Fruit fly (Drosophila melanogaster) whole organism, pupa: ENCODE data around the gene Mst85C.

ENCODE experiments used
- CG10348 ChIP-seq: fragments of 200-800 bp; sonication (Bioruptor generic); IDR thresholded peaks from 2 replicates; pipeline ENCODE4 v1.3.6; 2022; ENCODE audit warnings: missing biosample characterization, missing genetic modification characterization
- CG12605 ChIP-seq: fragments of 200-800 bp; sonication (Bioruptor generic); IDR thresholded peaks from 2 replicates; pipeline ENCODE4 v1.3.6; 2022; ENCODE audit warnings: missing biosample characterization, missing genetic modification characterization
- CG13204 ChIP-seq: fragments of 200-800 bp; sonication (Bioruptor generic); optimal IDR thresholded peaks from 2 replicates; lab custom pipeline; 2018; ENCODE audit warnings: missing biosample characterization, mild to moderate bottlenecking, missing genetic modification characterization, moderate library complexity
- CG14655 ChIP-seq: fragments of 200-800 bp; sonication (Bioruptor generic); optimal IDR thresholded peaks from 3 replicates; lab custom pipeline; 2017; ENCODE audit warnings: mild to moderate bottlenecking, missing biosample characterization, missing genetic modification reagents, missing genetic modification characterization
- CG15710 ChIP-seq: fragments of 200-800 bp; sonication (Bioruptor generic); optimal IDR thresholded peaks from 2 replicates; lab custom pipeline; 2018; ENCODE audit warnings: missing biosample characterization, mild to moderate bottlenecking, missing genetic modification characterization, moderate library complexity
- CG17806 ChIP-seq: fragments of 200-800 bp; sonication (Bioruptor generic); optimal IDR thresholded peaks from 2 replicates; lab custom pipeline; 2018; ENCODE audit warnings: missing biosample characterization, mild to moderate bottlenecking, missing genetic modification characterization, moderate library complexity
- CG32121 ChIP-seq: fragments of 200-800 bp; sonication (Bioruptor generic); IDR thresholded peaks from 2 replicates; pipeline ENCODE4 v1.3.6; 2022; ENCODE audit warnings: missing biosample characterization, missing genetic modification characterization
- CG34367 ChIP-seq: fragments of 200-800 bp; sonication (Bioruptor generic); optimal IDR thresholded peaks from 2 replicates; lab custom pipeline; 2018; ENCODE audit warnings: missing biosample characterization, mild to moderate bottlenecking, missing genetic modification characterization
- CG4496 ChIP-seq: fragments of 200-800 bp; sonication (Bioruptor generic); IDR thresholded peaks from 3 replicates; pipeline ENCODE4 v1.3.6; 2022; ENCODE audit warnings: missing biosample characterization, missing genetic modification characterization
- CG8159 ChIP-seq: fragments of 200-800 bp; sonication (Bioruptor generic); optimal IDR thresholded peaks from 3 replicates; lab custom pipeline; 2018; ENCODE audit warnings: missing biosample characterization, mild to moderate bottlenecking, missing genetic modification characterization, moderate library complexity
- CG8301 ChIP-seq: fragments of 200-800 bp; sonication (Bioruptor generic); optimal IDR thresholded peaks from 2 replicates; lab custom pipeline; 2018; ENCODE audit warnings: missing biosample characterization, mild to moderate bottlenecking, missing genetic modification characterization
- CG9948 ChIP-seq: fragments of 200-800 bp; sonication (Bioruptor generic); optimal IDR thresholded peaks from 2 replicates; lab custom pipeline; 2018; ENCODE audit warnings: missing biosample characterization, mild to moderate bottlenecking, missing genetic modification characterization, moderate library complexity
- D1 ChIP-seq: fragments of 200-800 bp; sonication (Bioruptor generic); optimal IDR thresholded peaks from 2 replicates; lab custom pipeline; 2018; ENCODE audit warnings: missing biosample characterization, mild to moderate bottlenecking, missing genetic modification characterization, moderate library complexity
- EcR ChIP-seq: fragments of 200-800 bp; sonication (Bioruptor generic); optimal IDR thresholded peaks from 3 replicates; lab custom pipeline; 2019; ENCODE audit warnings: missing biosample characterization, missing genetic modification characterization, mild to moderate bottlenecking, moderate library complexity, missing genetic modification reagents
- Ets98B ChIP-seq: fragments of 200-800 bp; sonication (Bioruptor generic); IDR thresholded peaks from 2 replicates; pipeline ENCODE4 v1.3.6; 2022; ENCODE audit warnings: missing biosample characterization, missing genetic modification characterization
- Pif1A ChIP-seq: fragments of 200-800 bp; sonication (Bioruptor generic); optimal IDR thresholded peaks from 3 replicates; lab custom pipeline; 2016; ENCODE audit warnings: missing biosample characterization, missing genetic modification characterization
- Pif1B ChIP-seq: fragments of 200-800 bp; sonication (Bioruptor generic); optimal IDR thresholded peaks from 3 replicates; lab custom pipeline; 2016; ENCODE audit warnings: missing biosample characterization, missing genetic modification characterization
- Snoo ChIP-seq: fragments of 200-800 bp; sonication (Bioruptor generic); optimal IDR thresholded peaks from 3 replicates; lab custom pipeline; 2017; ENCODE audit warnings: missing biosample characterization, mild to moderate bottlenecking, missing genetic modification characterization, inconsistent platforms
- fd96Ca ChIP-seq: fragments of 200-800 bp; sonication (Bioruptor generic); IDR thresholded peaks from 3 replicates; pipeline ENCODE4 v1.3.6; 2022; ENCODE audit warnings: missing biosample characterization, missing genetic modification characterization
- gl ChIP-seq: fragments of 200-800 bp; sonication (Bioruptor generic); optimal IDR thresholded peaks from 2 replicates; lab custom pipeline; 2018; ENCODE audit warnings: missing biosample characterization, mild to moderate bottlenecking, missing genetic modification characterization
- rn ChIP-seq: fragments of 200-800 bp; sonication (Bioruptor generic); IDR thresholded peaks from 2 replicates; pipeline ENCODE4 v1.3.6; 2022; ENCODE audit warnings: missing biosample characterization, missing genetic modification characterization

Gene Mst85C

dm6 chr3R:9038652-9039051, 9.8 kb upstream of the Mst85C start, which contains the start of gene hyx:
TSS of gene hyx (plus strand) at chr3R:9038760.
- no peak for TF ChIP-seq gl (tag; lab: Kevin White, UChicago)
- no peak for TF ChIP-seq CG8301 (tag; lab: Kevin White, UChicago)
- no peak for TF ChIP-seq Pif1B (GFP tag; lab: Kevin White, UChicago)
- TF ChIP-seq CG10348 (GFP tag; lab: Robert Waterston, UW): no peak
- TF ChIP-seq CG34367 (tag; lab: Kevin White, UChicago): no peak
- no peak; the same call in 1 of the 2 replicates for TF ChIP-seq Ets98B (GFP tag; lab: Robert Waterston, UW)
- peak; percentile 20 for TF ChIP-seq CG17806 (tag; lab: Kevin White, UChicago)
- no peak for TF ChIP-seq CG12605
- TF ChIP-seq CG13204 (GFP tag; lab: Kevin White, UChicago): no peak
- TF ChIP-seq Snoo (tag; lab: Kevin White, UChicago): peak; percentile 21
- TF ChIP-seq CG14655: no peak
- no peak for TF ChIP-seq rn
- no peak for TF ChIP-seq D1 (tag; lab: Kevin White, UChicago)
- TF ChIP-seq CG15710 (tag; lab: Kevin White, UChicago): peak; percentile 11
- no peak for TF ChIP-seq fd96Ca (GFP tag; lab: Robert Waterston, UW)
- TF ChIP-seq CG9948 (tag; lab: Kevin White, UChicago): no peak
- TF ChIP-seq CG4496 (GFP tag; lab: Robert Waterston, UW): 0 out of 3 replicates have a peak, but pooled peaks have one; percentile 24
- TF ChIP-seq CG8159 (tag; lab: Kevin White, UChicago): no peak
- TF ChIP-seq EcR: peak; percentile 93
- TF ChIP-seq Pif1A: no peak
- peak; percentile 36; the same call in 1 of the 2 replicates for TF ChIP-seq CG32121 (GFP tag; lab: Robert Waterston, UW)

DNA sequence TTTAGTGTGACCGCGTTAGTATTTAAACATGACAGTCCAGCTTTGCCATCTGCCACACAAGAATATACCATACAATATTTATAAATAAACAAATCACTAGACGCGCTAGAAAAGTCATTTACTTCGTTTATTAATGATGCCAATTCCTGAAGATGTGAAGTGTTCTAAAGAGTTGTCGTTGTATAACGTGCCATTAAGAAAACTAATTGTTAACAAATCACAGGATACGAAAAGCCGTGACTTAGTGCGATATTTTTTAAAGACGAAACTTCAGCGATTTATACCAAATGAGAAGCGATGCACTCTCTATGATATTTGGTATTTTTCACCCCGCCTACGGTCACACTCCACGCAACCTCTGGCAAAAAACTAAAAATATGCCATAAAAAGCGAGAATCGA, 9.0 kb upstream of the Mst85C start, which contains the start of gene neur:
Gene neur (minus strand): TSS at position 24 of the 400 bp plus-strand sequence.
- TF ChIP-seq CG34367 (tag; lab: Kevin White, UChicago) (no peak), D1 (tag; lab: Kevin White, UChicago) (no peak), rn (no peak), CG13204 (GFP tag; lab: Kevin White, UChicago) (no peak), Ets98B (GFP tag; lab: Robert Waterston, UW) (no peak), CG15710 (tag; lab: Kevin White, UChicago) (no peak), CG8301 (tag; lab: Kevin White, UChicago) (no peak)
- TF ChIP-seq, all 21 proteins: peak for 0

dm6 chr3R:9043610-9044009, 4.8 kb upstream of the Mst85C start:
- TF ChIP-seq EcR (peak; percentile 78), Pif1A (no peak)

DNA sequence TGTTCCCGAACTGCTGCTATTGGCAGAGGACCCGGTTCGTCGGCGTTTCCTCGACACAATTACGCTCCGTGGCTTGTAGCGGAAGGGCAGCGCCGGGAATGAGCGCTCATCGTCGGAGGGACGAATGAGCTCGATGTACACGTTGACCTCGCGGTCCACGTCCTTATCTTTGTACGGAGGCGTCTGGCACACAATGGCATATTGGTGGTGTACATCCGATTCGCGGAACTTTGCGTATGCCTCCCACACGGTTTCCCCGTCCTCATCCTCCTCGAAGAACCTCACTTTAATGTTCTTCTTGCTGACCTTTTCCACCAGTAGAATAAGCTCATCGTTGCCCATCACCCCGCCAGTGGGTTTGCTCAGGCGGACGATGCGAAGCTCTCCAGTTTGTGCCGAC, 2.7 kb upstream of the Mst85C start:
- no peak for TF ChIP-seq Snoo (tag; lab: Kevin White, UChicago)
- no peak for TF ChIP-seq CG8159 (tag; lab: Kevin White, UChicago)

DNA sequence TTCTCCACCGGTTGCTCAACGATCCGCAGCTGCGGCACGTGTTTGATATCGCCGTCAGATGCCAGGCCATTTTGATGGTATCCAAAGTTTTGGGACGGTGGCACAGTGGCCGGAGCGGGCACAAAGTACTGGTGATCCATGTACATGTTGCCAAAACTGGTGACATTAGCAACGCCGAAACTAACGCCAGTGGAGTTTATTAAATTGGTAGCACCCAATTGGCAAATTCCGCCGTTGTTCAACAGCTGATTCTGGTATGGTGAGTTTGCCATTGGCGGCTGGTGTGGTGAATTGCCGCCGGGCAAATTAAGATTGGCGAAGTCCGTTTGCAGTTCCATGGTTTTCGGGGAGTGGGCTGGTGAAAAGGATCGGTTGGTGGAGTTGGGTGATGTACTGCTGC, 1.5 kb upstream of the Mst85C start:
- TF ChIP-seq Ets98B (GFP tag; lab: Robert Waterston, UW): no peak
- TF ChIP-seq CG8301 (tag; lab: Kevin White, UChicago): no peak
- TF ChIP-seq fd96Ca (GFP tag; lab: Robert Waterston, UW): no peak
- TF ChIP-seq gl (tag; lab: Kevin White, UChicago): no peak
- TF ChIP-seq Pif1A: no peak
- no peak for TF ChIP-seq CG32121 (GFP tag; lab: Robert Waterston, UW)
- no peak for TF ChIP-seq CG14655
- TF ChIP-seq CG34367 (tag; lab: Kevin White, UChicago): no peak
- TF ChIP-seq CG12605: no peak
- no peak for TF ChIP-seq D1 (tag; lab: Kevin White, UChicago)
- TF ChIP-seq Snoo (tag; lab: Kevin White, UChicago): no peak
- TF ChIP-seq CG8159 (tag; lab: Kevin White, UChicago): no peak
- TF ChIP-seq Pif1B (GFP tag; lab: Kevin White, UChicago): no peak
- TF ChIP-seq, all 21 proteins: peak for 0

DNA sequence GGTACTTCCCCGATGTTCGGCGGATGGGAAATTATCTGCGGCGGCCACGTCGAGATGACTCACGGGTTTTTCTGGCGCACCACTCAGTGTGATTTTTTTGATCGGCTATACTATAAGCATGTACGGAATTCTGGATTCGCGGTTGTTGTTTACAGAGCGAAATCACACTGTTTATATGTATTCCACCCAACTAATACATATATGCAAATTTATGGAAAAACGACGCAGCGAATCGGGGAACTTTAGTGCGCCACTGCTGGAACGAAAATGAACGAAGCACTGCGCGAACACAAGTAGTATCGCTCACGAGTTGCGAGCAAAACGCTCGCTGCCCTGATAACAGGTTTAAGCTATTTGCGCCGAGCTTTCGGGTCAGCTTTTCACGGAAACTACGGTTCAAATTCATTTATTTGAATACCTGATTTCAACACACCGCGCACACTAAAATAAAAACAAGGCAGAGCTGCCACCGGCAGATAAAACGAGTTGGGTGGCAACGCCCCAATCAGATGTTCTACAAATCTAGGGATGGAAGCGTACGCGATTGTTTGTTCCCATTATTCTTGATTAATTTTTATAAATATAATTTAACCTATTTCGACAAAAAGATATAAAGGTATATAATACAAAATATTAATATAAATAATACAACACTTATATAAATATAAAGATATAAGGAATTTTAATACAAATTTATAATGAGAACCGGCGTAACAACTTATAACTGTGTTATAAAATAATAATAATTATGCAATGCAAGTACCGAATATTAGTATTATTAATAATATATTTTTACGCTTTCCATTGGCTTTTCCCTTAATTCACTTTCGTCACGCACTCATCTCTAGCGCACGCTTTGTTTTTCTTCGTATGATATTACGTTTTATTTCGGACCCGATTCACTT, 632 bp upstream of the Mst85C start, which contains the start of gene Rel:
Gene Rel (minus strand): TSS at position 417 of the 905 bp plus-strand sequence.
- peak; percentile 4 for TF ChIP-seq EcR
- no peak for TF ChIP-seq Ets98B (GFP tag; lab: Robert Waterston, UW)
- TF ChIP-seq CG15710 (tag; lab: Kevin White, UChicago): peak; percentile 74
- TF ChIP-seq CG34367 (tag; lab: Kevin White, UChicago): peak; percentile 41
- TF ChIP-seq CG8159 (tag; lab: Kevin White, UChicago): peak; percentile 80
- TF ChIP-seq CG13204 (GFP tag; lab: Kevin White, UChicago): no peak
- peak; percentile 59 for TF ChIP-seq CG9948 (tag; lab: Kevin White, UChicago)
- peak; percentile 55 for TF ChIP-seq CG17806 (tag; lab: Kevin White, UChicago)
- TF ChIP-seq Snoo (tag; lab: Kevin White, UChicago): peak; percentile 47
